Worm (Caenorhabditis elegans) whole organism, L1 larva: ENCODE measurements around the gene H40L08.7.

Experiments used
- Y116A8C.19 ChIP-seq: sonication (generic microtip); optimal IDR thresholded peaks from 2 replicates; lab custom pipeline; 2016; ENCODE audit warnings: missing compliant biosample characterization, missing genetic modification characterization, borderline replicate concordance
- ama-1 ChIP-seq: fragments of 150-350 bp; optimal IDR thresholded peaks from 2 replicates; lab custom pipeline; 2014
- ces-1 ChIP-seq: fragments of 150-350 bp; optimal IDR thresholded peaks from 2 replicates; lab custom pipeline; 2014; ENCODE audit warnings: missing biosample characterization, missing genetic modification reagents, missing genetic modification characterization
- fos-1 ChIP-seq: fragments of 150-350 bp; optimal IDR thresholded peaks from 2 replicates; lab custom pipeline; 2014; ENCODE audit warnings: missing biosample characterization, missing genetic modification characterization
- hlh-4 ChIP-seq: sonication (generic microtip); optimal IDR thresholded peaks from 2 replicates; lab custom pipeline; 2016; ENCODE audit warnings: mild to moderate bottlenecking, missing genetic modification characterization, missing compliant biosample characterization
- lin-15B ChIP-seq: fragments of 150-350 bp; sonication (generic microtip); optimal IDR thresholded peaks from 3 replicates; lab custom pipeline; 2014; ENCODE audit warnings: missing biosample characterization, missing genetic modification characterization
- lsy-2 ChIP-seq, 2 experiments: fragments of 150-350 bp; optimal IDR thresholded peaks; 2 replicates each; lab custom pipeline; 2014; ENCODE audit warnings: missing biosample characterization in 2 of 2, missing genetic modification characterization in 2 of 2
- nhr-19 ChIP-seq: fragments of 200-800 bp; sonication (Bioruptor generic); conservative IDR thresholded peaks from 2 replicates; pipeline ENCODE4 v1.3.6; 2022; ENCODE audit warnings: missing genetic modification characterization, missing compliant biosample characterization
- nhr-77 ChIP-seq: fragments of 150-350 bp; optimal IDR thresholded peaks from 2 replicates; lab custom pipeline; 2014; ENCODE audit warnings: missing biosample characterization, missing genetic modification characterization
- nhr-90 ChIP-seq: sonication (generic microtip); optimal IDR thresholded peaks from 2 replicates; lab custom pipeline; 2016; ENCODE audit warnings: mild to moderate bottlenecking, missing genetic modification characterization, missing compliant biosample characterization; ENCODE audit not compliant: poor library complexity
- sox-4 ChIP-seq: sonication (generic microtip); optimal IDR thresholded peaks from 2 replicates; lab custom pipeline; 2016; ENCODE audit warnings: missing genetic modification characterization, missing compliant biosample characterization

DNA sequence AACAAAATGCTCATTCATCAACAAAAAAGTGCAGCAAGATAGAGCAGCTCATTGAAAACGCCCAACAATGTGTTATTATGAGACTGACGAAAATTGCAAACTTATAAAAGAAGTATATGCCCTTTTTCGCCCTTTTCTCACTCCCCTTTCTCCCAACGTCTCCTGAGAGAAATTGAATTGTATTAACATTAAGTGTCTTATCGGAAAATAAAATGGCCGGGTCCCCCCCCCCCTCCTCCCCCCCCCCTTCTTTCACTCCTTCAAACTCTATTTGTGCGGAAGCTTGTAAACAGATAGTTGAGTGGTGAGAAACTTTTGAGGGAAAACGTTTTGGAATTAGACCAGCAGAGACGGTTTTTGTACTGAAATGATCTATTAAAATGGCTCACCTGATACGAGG lies 49.2 kb upstream of the H40L08.7 start:
- TF ChIP-seq lin-15B: no peak
- TF ChIP-seq ces-1 (GFP tag; lab: Kevin White, UChicago): no peak
- TF ChIP-seq nhr-90 (tag; lab: Kevin White, UChicago): no peak
- TF ChIP-seq ama-1 (lab: Kevin White, UChicago): no peak
- no peak for TF ChIP-seq hlh-4 (tag; lab: Kevin White, UChicago)
- no peak for TF ChIP-seq nhr-19 (GFP tag; lab: Robert Waterston, UW)
- no peak for TF ChIP-seq lsy-2 (tag; optimal IDR thresholded peaks at IDR 0.05; lab: Kevin White, UChicago)
- TF ChIP-seq fos-1: no peak
- no peak for TF ChIP-seq sox-4
- TF ChIP-seq nhr-77 (tag; lab: Kevin White, UChicago): no peak
- TF ChIP-seq Y116A8C.19 (tag; lab: Kevin White, UChicago): no peak
